Fruit fly (Drosophila melanogaster) whole organism, embryonic: ENCODE data around the gene Ttc19.

Experiments
- B-H2 ChIP-seq: fragments of 200-800 bp; sonication (Bioruptor generic); optimal IDR thresholded peaks from 2 replicates; lab custom pipeline; 2018; ENCODE audit warnings: missing biosample characterization, mild to moderate bottlenecking, missing genetic modification characterization
- BEAF-32 ChIP-seq: fragments of 200-800 bp; sonication (Bioruptor generic); optimal IDR thresholded peaks from 3 replicates; lab custom pipeline; 2017; ENCODE audit warnings: missing biosample characterization, missing genetic modification characterization, mild to moderate bottlenecking, moderate library complexity, missing genetic modification reagents
- CG11085 ChIP-seq: fragments of 200-800 bp; sonication (Bioruptor generic); IDR thresholded peaks from 2 replicates; pipeline ENCODE4 v1.3.6; 2022; ENCODE audit warnings: missing biosample characterization, missing genetic modification characterization
- CG11093 ChIP-seq: fragments of 200-800 bp; sonication (Bioruptor generic); IDR thresholded peaks from 3 replicates; pipeline ENCODE4 v1.3.6; 2022; ENCODE audit warnings: missing biosample characterization, missing genetic modification characterization
- CG11504 ChIP-seq: fragments of 200-800 bp; sonication (Bioruptor generic); optimal IDR thresholded peaks from 3 replicates; lab custom pipeline; 2019; ENCODE audit warnings: missing biosample characterization, mild to moderate bottlenecking, missing genetic modification characterization, moderate library complexity
- CG11695 ChIP-seq: fragments of 200-800 bp; sonication (Bioruptor generic); IDR thresholded peaks from 3 replicates; pipeline ENCODE4 v1.3.6; 2022; ENCODE audit warnings: missing biosample characterization, missing genetic modification characterization
- CG11696 ChIP-seq: fragments of 200-800 bp; sonication (Bioruptor generic); IDR thresholded peaks from 2 replicates; pipeline ENCODE4 v1.3.6; 2022; ENCODE audit warnings: missing biosample characterization, missing genetic modification characterization
- CG11723 ChIP-seq: fragments of 200-800 bp; sonication (Bioruptor generic); optimal IDR thresholded peaks from 2 replicates; lab custom pipeline; 2017; ENCODE audit warnings: missing biosample characterization, mild to moderate bottlenecking, missing genetic modification characterization
- CG12769 ChIP-seq: fragments of 200-800 bp; sonication (Bioruptor generic); optimal IDR thresholded peaks from 2 replicates; lab custom pipeline; 2019; ENCODE audit warnings: missing biosample characterization, mild to moderate bottlenecking, missing genetic modification characterization, moderate library complexity
- CG14710 ChIP-seq: fragments of 200-800 bp; sonication (Bioruptor generic); optimal IDR thresholded peaks from 3 replicates; lab custom pipeline; 2019; ENCODE audit warnings: missing biosample characterization, mild to moderate bottlenecking, missing genetic modification characterization, moderate library complexity
- CG15479 ChIP-seq: fragments of 200-800 bp; sonication (Bioruptor generic); optimal IDR thresholded peaks from 3 replicates; lab custom pipeline; 2019; ENCODE audit warnings: missing biosample characterization, mild to moderate bottlenecking, missing genetic modification characterization, moderate library complexity
- CG17359 ChIP-seq: fragments of 200-800 bp; sonication (Bioruptor generic); optimal IDR thresholded peaks from 3 replicates; lab custom pipeline; 2018; ENCODE audit warnings: missing biosample characterization, mild to moderate bottlenecking, missing genetic modification characterization, moderate library complexity
- CG30403 ChIP-seq: fragments of 200-800 bp; sonication (Bioruptor generic); optimal IDR thresholded peaks from 3 replicates; lab custom pipeline; 2016; ENCODE audit warnings: missing biosample characterization, missing genetic modification characterization
- CG31224 ChIP-seq: fragments of 200-800 bp; sonication (Bioruptor generic); IDR thresholded peaks from 2 replicates; pipeline ENCODE4 v1.3.6; 2022; ENCODE audit warnings: missing biosample characterization, missing genetic modification characterization
- CG31441 ChIP-seq: fragments of 200-800 bp; sonication (Bioruptor generic); IDR thresholded peaks from 2 replicates; pipeline ENCODE4 v1.3.6; 2022; ENCODE audit warnings: missing biosample characterization, missing genetic modification characterization
- CG34224 ChIP-seq: fragments of 200-800 bp; sonication (Bioruptor generic); IDR thresholded peaks from 3 replicates; pipeline ENCODE4 v1.3.6; 2022; ENCODE audit warnings: missing biosample characterization, missing genetic modification characterization; ENCODE audit not compliant: partially characterized antibody
- CG6654 ChIP-seq: fragments of 200-800 bp; sonication (Bioruptor generic); optimal IDR thresholded peaks from 2 replicates; lab custom pipeline; 2017; ENCODE audit warnings: missing biosample characterization, mild to moderate bottlenecking, missing genetic modification characterization
- CG6791 ChIP-seq: fragments of 200-800 bp; sonication (Bioruptor generic); IDR thresholded peaks from 3 replicates; pipeline ENCODE4 v1.3.6; 2022; ENCODE audit warnings: missing biosample characterization, missing genetic modification characterization; ENCODE audit not compliant: partially characterized antibody
- CG7745 ChIP-seq: fragments of 200-800 bp; sonication (Bioruptor generic); optimal IDR thresholded peaks from 2 replicates; lab custom pipeline; 2018; ENCODE audit warnings: missing biosample characterization, mild to moderate bottlenecking, missing genetic modification characterization, moderate library complexity
- D ChIP-seq, 2 experiments: fragments of 200-800 bp in 1 of 2; fragments of >200 bp in 1 of 2; sonication (Bioruptor generic) in 1 of 2; optimal IDR thresholded peaks; 2 replicates in 1 of 2; 3 replicates in 1 of 2; lab custom pipeline; 2017; ENCODE audit warnings: mild to moderate bottlenecking in 1 of 2, missing biosample characterization in 1 of 2, missing genetic modification characterization in 1 of 2, missing genetic modification reagents in 1 of 2
- Dll ChIP-seq: fragments of 200-800 bp; sonication (Bioruptor generic); IDR thresholded peaks from 4 replicates; pipeline ENCODE4 v1.3.6; 2022; ENCODE audit warnings: missing biosample characterization, missing genetic modification characterization; ENCODE audit not compliant: partially characterized antibody
- Elba2 ChIP-seq: fragments of 200-800 bp; sonication (Bioruptor generic); optimal IDR thresholded peaks from 3 replicates; lab custom pipeline; 2016; ENCODE audit warnings: missing biosample characterization, missing genetic modification characterization
- Fer3 ChIP-seq: fragments of 200-800 bp; sonication (Bioruptor generic); optimal IDR thresholded peaks from 2 replicates; lab custom pipeline; 2018; ENCODE audit warnings: missing biosample characterization, mild to moderate bottlenecking, missing genetic modification characterization, moderate library complexity
- GATAe ChIP-seq: fragments of 200-800 bp; sonication (Bioruptor generic); conservative IDR thresholded peaks from 2 replicates; pipeline ENCODE4 v1.3.6; 2022; ENCODE audit warnings: missing biosample characterization, missing genetic modification characterization
- Hand ChIP-seq: fragments of 200-800 bp; sonication (Bioruptor generic); optimal IDR thresholded peaks from 2 replicates; lab custom pipeline; 2017; ENCODE audit warnings: mild to moderate bottlenecking, missing biosample characterization, missing genetic modification reagents, missing genetic modification characterization
- Kr ChIP-seq: fragments of 200-800 bp; sonication (Bioruptor generic); optimal IDR thresholded peaks from 2 replicates; lab custom pipeline; 2017; ENCODE audit warnings: missing biosample characterization, mild to moderate bottlenecking, missing genetic modification characterization
- Mes4 ChIP-seq: fragments of 200-800 bp; sonication (Bioruptor generic); optimal IDR thresholded peaks from 2 replicates; lab custom pipeline; 2016; ENCODE audit warnings: missing biosample characterization, missing genetic modification characterization
- Nf-YC ChIP-seq: fragments of 200-800 bp; optimal IDR thresholded peaks from 3 replicates; lab custom pipeline; 2019; ENCODE audit warnings: missing biosample characterization, mild to moderate bottlenecking, missing genetic modification characterization, moderate library complexity
- NfI ChIP-seq: fragments of 200-800 bp; sonication (Bioruptor generic); optimal IDR thresholded peaks from 3 replicates; lab custom pipeline; 2018; ENCODE audit warnings: missing biosample characterization, mild to moderate bottlenecking, missing genetic modification characterization, moderate library complexity
- Oaz ChIP-seq: fragments of 200-800 bp; sonication (Bioruptor generic); IDR thresholded peaks from 2 replicates; pipeline ENCODE4 v1.3.6; 2022; ENCODE audit warnings: missing biosample characterization, missing genetic modification characterization
- Oli ChIP-seq: fragments of 200-800 bp; sonication (Bioruptor generic); optimal IDR thresholded peaks from 2 replicates; lab custom pipeline; 2018; ENCODE audit warnings: missing biosample characterization, mild to moderate bottlenecking, missing genetic modification characterization, moderate library complexity
- Sox102F ChIP-seq: fragments of 200-800 bp; sonication (Bioruptor generic); optimal IDR thresholded peaks from 2 replicates; lab custom pipeline; 2018; ENCODE audit warnings: missing biosample characterization, mild to moderate bottlenecking, missing genetic modification characterization, moderate library complexity
- amos ChIP-seq: fragments of 200-800 bp; sonication (Bioruptor generic); IDR thresholded peaks from 2 replicates; pipeline ENCODE4 v1.3.6; 2022; ENCODE audit warnings: missing biosample characterization, missing genetic modification characterization; ENCODE audit not compliant: partially characterized antibody
- ara ChIP-seq: fragments of 200-800 bp; sonication (Bioruptor generic); IDR thresholded peaks from 2 replicates; pipeline ENCODE4 v1.3.6; 2022; ENCODE audit warnings: missing biosample characterization, missing genetic modification characterization
- ash1 ChIP-seq: fragments of 200-800 bp; sonication (Bioruptor generic); optimal IDR thresholded peaks from 2 replicates; lab custom pipeline; 2018; ENCODE audit warnings: missing biosample characterization, mild to moderate bottlenecking, missing genetic modification characterization
- bcd ChIP-seq: fragments of 200-800 bp; sonication (Bioruptor generic); optimal IDR thresholded peaks from 2 replicates; lab custom pipeline; 2017; ENCODE audit warnings: missing biosample characterization, mild to moderate bottlenecking, missing genetic modification characterization
- crol ChIP-seq: fragments of 200-800 bp; sonication (Bioruptor generic); IDR thresholded peaks from 2 replicates; pipeline ENCODE4 v1.3.6; 2022; ENCODE audit warnings: missing biosample characterization, missing genetic modification characterization
- danr ChIP-seq: fragments of 200-800 bp; sonication (Bioruptor generic); IDR thresholded peaks from 2 replicates; pipeline ENCODE4 v1.3.6; 2022; ENCODE audit warnings: missing biosample characterization, missing genetic modification characterization
- lov ChIP-seq, 2 experiments: fragments of 200-800 bp in 1 of 2; fragments of >200 bp in 1 of 2; sonication (Bioruptor generic) in 1 of 2; IDR thresholded peaks in 1 of 2; optimal IDR thresholded peaks in 1 of 2; 2 replicates in 1 of 2; 3 replicates in 1 of 2; pipeline versions ENCODE4 v1.3.6 to Lab custom; 2017 to 2022; ENCODE audit warnings: missing biosample characterization in 1 of 2, missing genetic modification characterization in 1 of 2
- odd ChIP-seq: fragments of 200-800 bp; sonication (Bioruptor generic); optimal IDR thresholded peaks from 2 replicates; lab custom pipeline; 2017; ENCODE audit warnings: missing biosample characterization, mild to moderate bottlenecking, missing genetic modification characterization
- pho ChIP-seq: fragments of 200-800 bp; sonication (Bioruptor generic); optimal IDR thresholded peaks from 2 replicates; lab custom pipeline; 2016; ENCODE audit warnings: missing biosample characterization, missing genetic modification characterization
- sd ChIP-seq: fragments of 200-800 bp; sonication (Bioruptor generic); optimal IDR thresholded peaks from 3 replicates; lab custom pipeline; 2018; ENCODE audit warnings: missing biosample characterization, mild to moderate bottlenecking, missing genetic modification characterization, moderate library complexity
- sens ChIP-seq: fragments of 200-800 bp; sonication (Bioruptor generic); peaks from one replicate; lab custom pipeline; 2016; ENCODE audit warnings: missing biosample characterization, missing genetic modification characterization
- shn ChIP-seq: fragments of 200-800 bp; sonication (Bioruptor generic); optimal IDR thresholded peaks from 3 replicates; lab custom pipeline; 2016; ENCODE audit warnings: missing biosample characterization, missing genetic modification characterization
- sug ChIP-seq: fragments of 200-800 bp; optimal IDR thresholded peaks from 2 replicates; lab custom pipeline; 2019; ENCODE audit warnings: missing biosample characterization, mild to moderate bottlenecking, missing genetic modification characterization, moderate library complexity
- tna ChIP-seq: fragments of 200-800 bp; sonication (Bioruptor generic); IDR thresholded peaks from 2 replicates; pipeline ENCODE4 v1.3.6; 2022; ENCODE audit warnings: missing biosample characterization, missing genetic modification characterization; ENCODE audit not compliant: partially characterized antibody
- wor ChIP-seq: fragments of 200-800 bp; sonication (Bioruptor generic); IDR thresholded peaks from 2 replicates; pipeline ENCODE4 v1.3.6; 2022; ENCODE audit warnings: missing biosample characterization, missing genetic modification characterization

Ttc19 gene

dm6 chr2L:19011895-19012645 lies 32.9 kb downstream of the Ttc19 start (continued):
- TF ChIP-seq ash1 (GFP tag; lab: Kevin White, UChicago) (peak; percentile 13), sd (peak; percentile 64), CG11093 (GFP tag; lab: Robert Waterston, UW) (peak; percentile 84), BEAF-32 (GFP tag; lab: Kevin White, UChicago) (no peak), CG6791 (GFP tag; lab: Robert Waterston, UW) (no peak), sug (tag; lab: Kevin White, UChicago) (peak; percentile 41), CG12769 (tag; lab: Kevin White, UChicago) (peak; percentile 95), crol (peak; percentile 26; the same call in 1 of the 2 replicates), danr (GFP tag; lab: Robert Waterston, UW) (peak; percentile 71), CG17359 (tag; lab: Kevin White, UChicago) (peak; percentile 82), ara (GFP tag; lab: Robert Waterston, UW) (peak; percentile 80), CG31441 (GFP tag; lab: Robert Waterston, UW) (peak; percentile 80), bcd (GFP tag; lab: Kevin White, UChicago) (peak; percentile 84), CG11723 (peak; percentile 50), CG30403 (GFP tag; lab: Kevin White, UChicago) (peak; percentile 81), Oli (tag; lab: Kevin White, UChicago) (peak; percentile 84), Mes4 (GFP tag; lab: Kevin White, UChicago) (peak; percentile 62), pho (GFP tag; lab: Kevin White, UChicago) (peak; percentile 80), CG15479 (GFP tag; lab: Kevin White, UChicago) (no peak), CG34224 (no peak), CG31224 (peak; percentile 70), lov (optimal IDR thresholded peaks at IDR 0.05; lab: Kevin White, UChicago) (no peak), lov (GFP tag; IDR thresholded peaks at IDR 0.05; lab: Robert Waterston, UW) (0 out of 3 replicates have a peak, but pooled peaks have one; percentile 41), sens (GFP tag; lab: Kevin White, UChicago) (peak; percentile 95), Dll (GFP tag; lab: Robert Waterston, UW) (no peak), Kr (no peak), amos (no peak), D (optimal IDR thresholded peaks at IDR 0.05; lab: Kevin White, UChicago) (no peak), D (GFP tag; optimal IDR thresholded peaks at IDR 0.05; lab: Kevin White, UChicago) (peak; percentile 70), CG11696 (GFP tag; lab: Robert Waterston, UW) (0 out of 2 replicates have a peak, but pooled peaks have one; percentile 32), Nf-YC (tag; lab: Kevin White, UChicago) (peak; percentile 43), odd (GFP tag; lab: Kevin White, UChicago) (peak; percentile 69), B-H2 (GFP tag; lab: Kevin White, UChicago) (no peak), wor (peak; percentile 74), CG6654 (GFP tag; lab: Kevin White, UChicago) (peak; percentile 16), shn (GFP tag; lab: Kevin White, UChicago) (peak; percentile 76), CG7745 (tag; lab: Kevin White, UChicago) (no peak), CG11085 (peak; percentile 75), tna (GFP tag; lab: Robert Waterston, UW) (no peak), NfI (GFP tag; lab: Kevin White, UChicago) (peak; percentile 83), Fer3 (tag; lab: Kevin White, UChicago) (peak; percentile 82), Sox102F (GFP tag; lab: Kevin White, UChicago) (peak; percentile 81), Elba2 (GFP tag; lab: Kevin White, UChicago) (no peak), GATAe (GFP tag; lab: Robert Waterston, UW) (0 out of 2 replicates have a peak, but pooled peaks have one; percentile 15), CG11504 (tag; lab: Kevin White, UChicago) (peak; percentile 81), Oaz (peak; percentile 83), CG14710 (tag; lab: Kevin White, UChicago) (peak; percentile 51), CG11695 (GFP tag; lab: Robert Waterston, UW) (peak; percentile 75), Hand (GFP tag; lab: Kevin White, UChicago) (peak; percentile 88)
